Worm (Caenorhabditis elegans): Measurements from ENCODE around the gene del-1.

Gene del-1

DNA sequence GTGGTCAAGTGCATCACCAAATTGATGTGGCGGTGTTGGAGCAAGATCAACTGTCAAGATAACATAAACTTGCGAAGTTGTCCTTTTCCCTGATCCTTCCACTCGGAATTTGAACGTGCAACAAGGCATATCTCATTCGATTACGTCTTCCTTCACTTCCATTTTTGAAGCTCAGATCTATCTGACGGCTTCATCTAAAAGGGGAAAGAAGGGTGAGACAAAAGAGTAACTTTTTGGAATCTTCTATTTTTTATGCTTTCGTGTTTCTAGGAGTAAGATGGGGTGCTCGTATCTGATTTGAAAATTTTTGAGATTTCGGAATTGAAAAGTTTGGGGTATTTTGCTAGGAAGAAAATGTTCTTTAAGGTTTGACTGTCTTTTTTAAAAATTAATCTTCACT is 711 bp upstream of the del-1 start:
- TF ChIP-seq mes-4 (tag; optimal IDR thresholded peaks at IDR 0.05) = no peak
- TF ChIP-seq madf-8 (GFP tag; conservative IDR thresholded peaks at IDR 0.05) = no peak
- no peak for TF ChIP-seq F23B12.7 (tag; optimal IDR thresholded peaks at IDR 0.05; ENCODE audit: insufficient read depth)
- TF ChIP-seq nfya-2 (GFP tag; IDR thresholded peaks at IDR 0.05) = no peak
- no peak for TF ChIP-seq lin-40 (tag; optimal IDR thresholded peaks at IDR 0.05)
- no peak for TF ChIP-seq die-1 (tag; optimal IDR thresholded peaks at IDR 0.05)
- no peak for TF ChIP-seq hmg-20 (GFP tag; IDR thresholded peaks at IDR 0.05)
- TF ChIP-seq snpc-4 (GFP tag; optimal IDR thresholded peaks at IDR 0.05) = no peak
- no peak for TF ChIP-seq snpc-4 (tag; optimal IDR thresholded peaks at IDR 0.05)
- no peak for TF ChIP-seq sea-2 (GFP tag; IDR thresholded peaks at IDR 0.05)
- TF ChIP-seq egl-18 (GFP tag; IDR thresholded peaks at IDR 0.05) = no peak
- no peak for TF ChIP-seq efl-1 (GFP tag; optimal IDR thresholded peaks at IDR 0.05)
- no peak for TF ChIP-seq Y53F4B.3 (GFP tag; IDR thresholded peaks at IDR 0.05)
- no peak for TF ChIP-seq ceh-40 (GFP tag; IDR thresholded peaks at IDR 0.05)
- TF ChIP-seq F49E8.2 (tag; optimal IDR thresholded peaks at IDR 0.05; ENCODE audit: insufficient read depth) = no peak
- no peak for TF ChIP-seq mxl-1 (tag; optimal IDR thresholded peaks at IDR 0.05)
- TF ChIP-seq ama-1 (optimal IDR thresholded peaks at IDR 0.05) = no peak
- no peak for TF ChIP-seq ama-1 (GFP tag; optimal IDR thresholded peaks at IDR 0.05)
- no peak for TF ChIP-seq sptf-2 (GFP tag; optimal IDR thresholded peaks at IDR 0.05)
- TF ChIP-seq egrh-3 (GFP tag; IDR thresholded peaks at IDR 0.05) = no peak
- TF ChIP-seq athp-1 (tag; optimal IDR thresholded peaks at IDR 0.05) = no peak
- TF ChIP-seq B0019.2 (GFP tag; conservative IDR thresholded peaks at IDR 0.05) = no peak

DNA sequence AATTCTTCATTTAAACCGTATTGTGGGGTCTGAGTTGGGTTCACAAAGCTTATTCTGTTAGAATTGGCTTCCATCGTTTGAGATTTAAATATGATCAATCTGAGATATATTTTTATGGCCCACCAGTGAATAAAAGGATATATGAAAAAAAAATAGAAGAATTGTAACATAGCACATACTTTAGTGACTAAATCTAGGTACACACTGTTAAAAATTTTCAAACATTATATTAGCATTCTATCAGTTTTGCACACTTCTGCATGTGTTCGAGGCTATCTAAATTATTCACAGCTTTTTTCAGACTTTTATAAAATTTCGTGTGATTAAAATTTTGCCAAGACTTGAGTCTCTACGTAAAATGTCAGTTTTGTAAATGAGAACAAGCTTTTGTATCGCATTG is 13.6 kb downstream of the del-1 start, which contains the start of gene E02H4.2:
Gene E02H4.2, minus strand, starts transcription at position 101 of the 400 bp plus-strand sequence.
- TF ChIP-seq F39B2.1 (GFP tag; IDR thresholded peaks at IDR 0.05) (no peak), ztf-25 (GFP tag; IDR thresholded peaks at IDR 0.05) (no peak), Y67H2A.10 (GFP tag; conservative IDR thresholded peaks at IDR 0.05) (no peak), C17E4.6 (GFP tag; IDR thresholded peaks at IDR 0.05) (no peak), ztf-22 (GFP tag; optimal IDR thresholded peaks at IDR 0.05) (no peak), tbx-9 (tag; optimal IDR thresholded peaks at IDR 0.05; ENCODE audit: borderline replicate concordance) (no peak), ekl-4 (GFP tag; IDR thresholded peaks at IDR 0.05) (no peak)

DNA sequence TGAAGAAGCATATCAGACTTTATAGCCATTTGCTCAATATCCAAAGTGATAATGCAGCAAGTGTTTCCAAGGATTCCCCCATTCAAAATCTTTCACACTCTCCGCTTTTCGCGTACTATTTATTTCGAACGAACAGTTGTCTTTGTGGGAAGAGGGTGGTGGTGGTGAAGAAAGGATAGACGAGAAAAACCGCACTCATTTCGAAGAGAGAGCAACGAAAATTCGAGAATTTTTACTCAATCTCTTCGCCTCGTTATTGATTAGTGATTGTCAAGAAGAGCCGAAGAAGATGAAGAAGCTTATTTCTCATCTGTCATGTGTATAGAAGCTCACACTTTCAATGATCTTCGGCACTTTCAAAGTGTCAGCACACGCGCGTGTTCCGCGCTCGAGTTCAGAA is 20.0 kb downstream of the del-1 start:
- TF ChIP-seq lin-54 (GFP tag; optimal IDR thresholded peaks at IDR 0.05) (no peak), somi-1 (GFP tag; optimal IDR thresholded peaks at IDR 0.05) (no peak), madf-8 (GFP tag; conservative IDR thresholded peaks at IDR 0.05) (no peak), rpc-1 (optimal IDR thresholded peaks at IDR 0.05) (no peak), rpc-1 (tag; optimal IDR thresholded peaks at IDR 0.05) (no peak), hlh-26 (GFP tag; conservative IDR thresholded peaks at IDR 0.05) (no peak), ztf-6 (GFP tag; IDR thresholded peaks at IDR 0.05) (no peak), pha-4 (tag; optimal IDR thresholded peaks at IDR 0.05) (no peak), mxl-1 (tag; optimal IDR thresholded peaks at IDR 0.05) (no peak), ceh-58 (GFP tag; IDR thresholded peaks at IDR 0.05) (no peak), egrh-3 (GFP tag; IDR thresholded peaks at IDR 0.05) (no peak), sea-2 (GFP tag; IDR thresholded peaks at IDR 0.05) (no peak), B0019.2 (GFP tag; conservative IDR thresholded peaks at IDR 0.05) (no peak), B0336.3 (GFP tag; IDR thresholded peaks at IDR 0.05) (no peak), him-1 (tag; optimal IDR thresholded peaks at IDR 0.05) (no peak), ZK185.1 (tag; optimal IDR thresholded peaks at IDR 0.05; ENCODE audit: poor library complexity, severe bottlenecking) (no peak), unc-130 (GFP tag; optimal IDR thresholded peaks at IDR 0.05) (no peak), lir-1 (GFP tag; conservative IDR thresholded peaks at IDR 0.05) (no peak), efl-1 (GFP tag; optimal IDR thresholded peaks at IDR 0.05) (no peak), ceh-27 (GFP tag; optimal IDR thresholded peaks at IDR 0.05) (no peak)

All from whole organism, young adult.